Worm (Caenorhabditis elegans): Measurements from ENCODE around the gene stg-2.

The stg-2 gene

DNA sequence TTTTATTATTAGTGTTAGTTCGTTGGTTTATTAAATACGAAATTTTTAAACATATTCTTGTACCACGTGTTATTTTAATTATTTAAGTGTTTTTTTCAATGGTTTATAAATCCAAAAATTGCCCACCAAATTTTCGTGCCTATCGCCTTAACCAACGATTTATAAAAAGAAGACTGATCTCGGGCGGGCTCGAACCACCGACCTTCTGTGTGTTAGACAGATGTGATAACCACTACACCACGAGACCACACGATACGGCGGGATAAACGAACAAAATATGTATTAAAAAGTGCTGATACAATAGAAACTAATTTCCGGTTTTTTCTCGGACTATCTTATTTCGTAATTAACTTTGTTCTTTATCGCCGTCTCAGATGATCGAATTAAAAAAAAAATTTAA lies 6.8 kb upstream of the stg-2 start (continued):
- TF ChIP-seq lin-39 (tag; optimal IDR thresholded peaks at IDR 0.05) (no peak), Y5F2A.4 (GFP tag; optimal IDR thresholded peaks at IDR 0.05) (peak; percentile 10), ctbp-1 (GFP tag; IDR thresholded peaks at IDR 0.05) (0 out of 2 replicates have a peak, but pooled peaks have one; percentile 51), dve-1 (tag; optimal IDR thresholded peaks at IDR 0.05; ENCODE audit: insufficient read depth) (no peak), unc-39 (tag; optimal IDR thresholded peaks at IDR 0.05) (no peak), spr-1 (tag; optimal IDR thresholded peaks at IDR 0.05) (no peak), mep-1 (tag; optimal IDR thresholded peaks at IDR 0.05) (peak; percentile 10), ces-1 (GFP tag; optimal IDR thresholded peaks at IDR 0.05) (no peak), ceh-20 (GFP tag; IDR thresholded peaks at IDR 0.05) (0 out of 2 replicates have a peak, but pooled peaks have one; percentile 37), vab-7 (GFP tag; IDR thresholded peaks at IDR 0.05) (peak; percentile 76), daf-19 (GFP tag; conservative IDR thresholded peaks at IDR 0.05) (0 out of 2 replicates have a peak, but pooled peaks have one; percentile 72), aha-1 (tag) (peak; percentile 58), F26F4.8 (GFP tag; conservative IDR thresholded peaks at IDR 0.05) (peak; percentile 67; the same call in 1 of the 2 replicates), dmd-8 (GFP tag; IDR thresholded peaks at IDR 0.05) (peak; percentile 51; the same call in 1 of the 2 replicates), duxl-1 (tag; optimal IDR thresholded peaks at IDR 0.05; ENCODE audit: poor library complexity) (peak; percentile 55), madf-5 (GFP tag; IDR thresholded peaks at IDR 0.05) (0 out of 4 replicates have a peak, but pooled peaks of 1 of the 2 experiments have one; percentile 27), snpc-1.2 (GFP tag; IDR thresholded peaks at IDR 0.05) (peak; percentile 80), nhr-76 (tag; optimal IDR thresholded peaks at IDR 0.05) (no peak), lin-13 (GFP tag; optimal IDR thresholded peaks at IDR 0.05) (peak; percentile 9), saeg-2 (GFP tag; IDR thresholded peaks at IDR 0.05) (0 out of 2 replicates have a peak, but pooled peaks have one; percentile 36), F44E2.7 (GFP tag; IDR thresholded peaks at IDR 0.05) (no peak), Y105C5A.15 (GFP tag; IDR thresholded peaks at IDR 0.05) (peak; percentile 54; the same call in 1 of the 2 replicates), ceh-44 (GFP tag; IDR thresholded peaks at IDR 0.05) (peak; percentile 82), R02D3.7 (tag; optimal IDR thresholded peaks at IDR 0.05) (no peak), gei-8 (GFP tag; optimal IDR thresholded peaks at IDR 0.05) (no peak), hlh-30 (tag; optimal IDR thresholded peaks at IDR 0.05; ENCODE audit: insufficient read depth) (peak; percentile 62), T26A8.4 (GFP tag; IDR thresholded peaks at IDR 0.05) (peak; percentile 65), lir-3 (tag; optimal IDR thresholded peaks at IDR 0.05) (peak; percentile 66), hmg-1.1 (GFP tag; IDR thresholded peaks at IDR 0.05) (peak; percentile 46; the same call in 1 of the 2 replicates), Y75B8A.6 (GFP tag; IDR thresholded peaks at IDR 0.05) (peak; percentile 77; the same call in 1 of the 2 replicates), hlh-11 (tag; optimal IDR thresholded peaks at IDR 0.05) (peak; percentile 26), T20F7.1 (GFP tag; optimal IDR thresholded peaks at IDR 0.05) (peak; percentile 39), lin-1 (GFP tag; IDR thresholded peaks at IDR 0.05) (peak; percentile 71; the same call in 1 of the 2 replicates), php-3 (GFP tag; IDR thresholded peaks at IDR 0.05) (0 out of 2 replicates have a peak, but pooled peaks have one; percentile 42), lsy-2 (tag; optimal IDR thresholded peaks at IDR 0.05) (no peak), rbr-2 (tag; optimal IDR thresholded peaks at IDR 0.05) (peak; percentile 21), nhr-25 (tag; optimal IDR thresholded peaks at IDR 0.05; ENCODE audit: borderline replicate concordance, insufficient read depth) (no peak), arid-1 (GFP tag; conservative IDR thresholded peaks at IDR 0.05) (peak; percentile 54), unc-130 (GFP tag; optimal IDR thresholded peaks at IDR 0.05) (peak; percentile 31), set-16 (GFP tag; IDR thresholded peaks at IDR 0.05) (no peak), F49E8.2 (tag; optimal IDR thresholded peaks at IDR 0.05; ENCODE audit: borderline replicate concordance) (peak; percentile 37), dmd-6 (GFP tag; IDR thresholded peaks at IDR 0.05) (peak; percentile 39), daf-8 (GFP tag; IDR thresholded peaks at IDR 0.05) (no peak), unc-62 (GFP tag; optimal IDR thresholded peaks at IDR 0.05 in 1 of 2) (no peak), unc-62 (tag; optimal IDR thresholded peaks at IDR 0.05) (no peak), madf-9 (GFP tag; conservative IDR thresholded peaks at IDR 0.05) (no peak), lin-29 (GFP tag; IDR thresholded peaks at IDR 0.05) (no peak), Y48G9A.11 (GFP tag; IDR thresholded peaks at IDR 0.05) (peak; percentile 65), zip-11 (GFP tag; IDR thresholded peaks at IDR 0.05) (no peak)

All from whole organism, L4 larva.